Worm (Caenorhabditis elegans) whole organism, midembryonic: ENCODE measurements around the gene T04C12.11.

ENCODE experiments used
- flt-1 ChIP-seq: fragments of 200-800 bp; sonication (Bioruptor generic); IDR thresholded peaks from 2 replicates; pipeline ENCODE4 v1.3.6; 2022; ENCODE audit warnings: missing genetic modification characterization, missing compliant biosample characterization
- ref-1 ChIP-seq: fragments of 200-800 bp; sonication (Bioruptor generic); conservative IDR thresholded peaks from 2 replicates; pipeline ENCODE4 v1.3.6; 2022; ENCODE audit warnings: missing genetic modification reagents, missing genetic modification characterization, missing compliant biosample characterization

DNA sequence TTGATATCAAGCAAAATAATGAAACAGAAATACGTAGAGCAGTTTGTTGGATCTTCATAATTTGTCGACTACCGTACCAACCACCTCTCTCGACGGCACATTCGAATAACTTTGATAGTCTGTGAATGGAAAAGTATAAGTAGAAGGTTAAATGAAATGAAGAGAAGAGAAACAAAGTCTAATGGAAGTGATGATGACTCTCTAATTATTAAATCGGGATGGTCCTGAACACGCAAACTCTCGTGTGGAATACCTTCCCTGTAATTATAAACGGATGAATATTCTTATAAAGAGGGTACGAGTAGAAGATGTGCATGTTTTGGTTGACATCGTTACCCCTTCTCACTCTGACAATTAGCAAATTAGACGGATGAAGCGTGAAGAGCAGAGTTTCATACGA, 37.3 kb downstream of the T04C12.11 start, which contains the start of the genes C13G3.12 and hot-6:
- TF ChIP-seq ref-1 (GFP tag; lab: Robert Waterston, UW), result no peak
- TF ChIP-seq flt-1 (GFP tag; lab: Robert Waterston, UW), result no peak
